Worm (Caenorhabditis elegans) whole organism, L4 larva: Measurements from ENCODE around the gene apd-3.

Experiments used
- F49E8.2 ChIP-seq: sonication (generic microtip); optimal IDR thresholded peaks from 2 replicates; lab custom pipeline; 2016; ENCODE audit warnings: missing compliant biosample characterization, mild to moderate bottlenecking, missing genetic modification characterization, borderline replicate concordance
- ceh-82 ChIP-seq: sonication (generic microtip); optimal IDR thresholded peaks from 2 replicates; lab custom pipeline; 2017; ENCODE audit warnings: missing biosample characterization, missing genetic modification characterization
- dmd-9 ChIP-seq: fragments of 200-800 bp; sonication (Bioruptor generic); IDR thresholded peaks from 2 replicates; pipeline ENCODE4 v1.3.6; 2022; ENCODE audit warnings: missing genetic modification reagents, missing genetic modification characterization, missing compliant biosample characterization
- dve-1 ChIP-seq: sonication (generic microtip); optimal IDR thresholded peaks from 2 replicates; lab custom pipeline; 2017; ENCODE audit warnings: antibody characterized with exemption, mild to moderate bottlenecking, missing genetic modification characterization, missing compliant biosample characterization; ENCODE audit not compliant: insufficient read depth
- madf-5 ChIP-seq, 2 experiments: fragments of 200-800 bp; sonication (Bioruptor generic); IDR thresholded peaks; 2 replicates each; pipeline ENCODE4 v1.3.6; 2022; ENCODE audit warnings: missing compliant biosample characterization in 2 of 2, missing genetic modification characterization in 2 of 2
- mep-1 ChIP-seq: fragments of 150-350 bp; sonication (generic microtip); optimal IDR thresholded peaks from 3 replicates; lab custom pipeline; 2014; ENCODE audit warnings: missing biosample characterization, missing genetic modification characterization
- nhr-11 ChIP-seq: fragments of 150-350 bp; optimal IDR thresholded peaks from 2 replicates; lab custom pipeline; 2014; ENCODE audit warnings: missing biosample characterization, missing genetic modification characterization
- nhr-25 ChIP-seq: sonication (generic microtip); optimal IDR thresholded peaks from 2 replicates; lab custom pipeline; 2017; ENCODE audit warnings: missing genetic modification characterization, mild to moderate bottlenecking, missing compliant biosample characterization, antibody characterized with exemption, moderate library complexity, borderline replicate concordance; ENCODE audit not compliant: insufficient read depth
- nhr-28 ChIP-seq: fragments of 150-350 bp; optimal IDR thresholded peaks from 2 replicates; lab custom pipeline; 2014; ENCODE audit warnings: missing biosample characterization, missing genetic modification characterization
- nhr-48 ChIP-seq: sonication (generic microtip); optimal IDR thresholded peaks from 2 replicates; lab custom pipeline; 2016; ENCODE audit warnings: mild to moderate bottlenecking, missing genetic modification characterization, missing compliant biosample characterization
- nhr-77 ChIP-seq: fragments of 150-350 bp; optimal IDR thresholded peaks from 2 replicates; lab custom pipeline; 2014; ENCODE audit warnings: missing biosample characterization, missing genetic modification characterization
- unc-39 ChIP-seq: sonication (generic microtip); optimal IDR thresholded peaks from 2 replicates; lab custom pipeline; 2017; ENCODE audit warnings: missing biosample characterization, missing genetic modification characterization
- vab-7 ChIP-seq: fragments of 200-800 bp; sonication (Bioruptor generic); IDR thresholded peaks from 2 replicates; pipeline ENCODE4 v1.3.6; 2022; ENCODE audit warnings: missing genetic modification reagents, missing genetic modification characterization, missing compliant biosample characterization
- ztf-11 ChIP-seq: fragments of 150-350 bp; optimal IDR thresholded peaks from 2 replicates; lab custom pipeline; 2014; ENCODE audit warnings: missing biosample characterization, missing genetic modification characterization

DNA sequence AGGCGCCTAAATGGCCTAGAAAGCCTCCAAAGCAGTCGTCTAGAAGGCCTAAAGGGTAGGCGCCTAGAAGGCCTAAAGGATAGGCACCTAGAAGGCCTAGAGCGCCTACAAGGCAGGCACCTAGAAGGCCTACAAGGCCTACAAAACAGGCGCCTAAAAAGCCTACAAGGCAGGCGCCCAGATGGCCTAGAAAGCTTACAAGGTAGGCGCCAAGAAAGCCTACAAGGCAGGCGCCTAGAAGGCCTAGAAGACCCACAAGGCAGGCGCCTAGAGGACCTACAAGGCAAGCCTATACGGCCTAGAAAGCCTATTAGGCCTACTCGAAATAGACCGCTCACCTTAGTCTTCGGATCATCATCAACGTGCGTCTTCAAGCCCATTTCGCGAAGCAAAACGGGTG lies 44.2 kb downstream of the apd-3 start:
- TF ChIP-seq madf-5 (GFP tag; IDR thresholded peaks at IDR 0.05; lab: Robert Waterston, UW) (no peak), unc-39 (tag; lab: Kevin White, UChicago) (no peak), ceh-82 (tag; lab: Kevin White, UChicago) (no peak), vab-7 (GFP tag; lab: Robert Waterston, UW) (no peak), mep-1 (tag; lab: Kevin White, UChicago) (no peak), nhr-25 (tag; lab: Kevin White, UChicago) (no peak), dmd-9 (GFP tag; lab: Robert Waterston, UW) (no peak), nhr-28 (tag; lab: Kevin White, UChicago) (no peak), F49E8.2 (tag; lab: Kevin White, UChicago) (no peak), ztf-11 (tag; lab: Kevin White, UChicago) (no peak), dve-1 (tag; lab: Kevin White, UChicago) (no peak), nhr-48 (tag; lab: Kevin White, UChicago) (no peak), nhr-11 (no peak), nhr-77 (tag; lab: Kevin White, UChicago) (no peak)
